Fruit fly (Drosophila melanogaster) whole organism, adult: ENCODE measurements around the gene CG7906.

ENCODE experiments used
- CG11617 ChIP-seq: fragments of 200-800 bp; sonication (Bioruptor generic); optimal IDR thresholded peaks from 2 replicates; lab custom pipeline; 2017; ENCODE audit warnings: mild to moderate bottlenecking, missing biosample characterization, missing genetic modification reagents, missing genetic modification characterization
- CG12768 ChIP-seq: fragments of 200-800 bp; sonication (Bioruptor generic); optimal IDR thresholded peaks from 2 replicates; lab custom pipeline; 2017; ENCODE audit warnings: missing biosample characterization, missing genetic modification characterization, mild to moderate bottlenecking, moderate library complexity, missing genetic modification reagents
- CG14711 ChIP-seq: fragments of 200-800 bp; sonication (Bioruptor generic); optimal IDR thresholded peaks from 2 replicates; lab custom pipeline; 2018; ENCODE audit warnings: missing biosample characterization, mild to moderate bottlenecking, missing genetic modification characterization, moderate library complexity
- CG1620 ChIP-seq: fragments of 200-800 bp; sonication (Bioruptor generic); optimal IDR thresholded peaks from 2 replicates; lab custom pipeline; 2016; ENCODE audit warnings: missing biosample characterization, missing genetic modification characterization
- CG33017 ChIP-seq: fragments of 200-800 bp; sonication (Bioruptor generic); optimal IDR thresholded peaks from 2 replicates; lab custom pipeline; 2018; ENCODE audit warnings: missing biosample characterization, mild to moderate bottlenecking, missing genetic modification characterization, moderate library complexity
- CG5204 ChIP-seq: fragments of 200-800 bp; sonication (Bioruptor generic); optimal IDR thresholded peaks from 2 replicates; lab custom pipeline; 2016; ENCODE audit warnings: missing biosample characterization, missing genetic modification characterization
- CG7045 ChIP-seq: fragments of 200-800 bp; sonication (Bioruptor generic); optimal IDR thresholded peaks from 2 replicates; lab custom pipeline; 2017; ENCODE audit warnings: missing biosample characterization, mild to moderate bottlenecking, missing genetic modification characterization
- CG7101 ChIP-seq: fragments of 200-800 bp; sonication (Bioruptor generic); optimal IDR thresholded peaks from 2 replicates; lab custom pipeline; 2018; ENCODE audit warnings: missing biosample characterization, mild to moderate bottlenecking, missing genetic modification characterization, moderate library complexity
- Clk ChIP-seq: fragments of 200-800 bp; sonication (Bioruptor generic); optimal IDR thresholded peaks from 2 replicates; lab custom pipeline; 2017; ENCODE audit warnings: missing biosample characterization, missing genetic modification characterization
- Crg-1 ChIP-seq: fragments of 200-800 bp; sonication (Bioruptor generic); optimal IDR thresholded peaks from 2 replicates; lab custom pipeline; 2016; ENCODE audit warnings: missing biosample characterization, missing genetic modification characterization
- Hr96 ChIP-seq: fragments of 200-800 bp; sonication (Bioruptor generic); optimal IDR thresholded peaks from 2 replicates; lab custom pipeline; 2016; ENCODE audit warnings: missing biosample characterization, missing genetic modification characterization
- Mnt ChIP-seq: fragments of 200-800 bp; sonication (Bioruptor generic); optimal IDR thresholded peaks from 2 replicates; lab custom pipeline; 2016; ENCODE audit warnings: missing biosample characterization, mild to moderate bottlenecking, missing genetic modification characterization
- bab1 ChIP-seq: fragments of 200-800 bp; sonication (Bioruptor generic); optimal IDR thresholded peaks from 3 replicates; lab custom pipeline; 2019; ENCODE audit warnings: missing biosample characterization, mild to moderate bottlenecking, missing genetic modification characterization, moderate library complexity
- cic ChIP-seq: fragments of 200-800 bp; sonication (Bioruptor generic); optimal IDR thresholded peaks from 2 replicates; lab custom pipeline; 2017; ENCODE audit warnings: missing biosample characterization, mild to moderate bottlenecking, missing genetic modification characterization, moderate library complexity
- cnc ChIP-seq, 2 experiments: fragments of >200 bp; optimal IDR thresholded peaks; 2 replicates each; lab custom pipeline; 2017
- kay ChIP-seq: fragments of 200-800 bp; sonication (Bioruptor generic); peaks from one replicate; lab custom pipeline; 2016; ENCODE audit warnings: missing biosample characterization, missing genetic modification characterization, borderline replicate concordance
- ovo ChIP-seq: fragments of 200-800 bp; sonication (Bioruptor generic); optimal IDR thresholded peaks from 2 replicates; lab custom pipeline; 2016; ENCODE audit warnings: missing biosample characterization, missing genetic modification characterization
- pad ChIP-seq: fragments of 200-800 bp; sonication (Bioruptor generic); optimal IDR thresholded peaks from 3 replicates; lab custom pipeline; 2017; ENCODE audit warnings: missing biosample characterization, missing genetic modification characterization, mild to moderate bottlenecking, moderate library complexity, missing genetic modification reagents
- tj ChIP-seq: fragments of 200-800 bp; sonication (Bioruptor generic); optimal IDR thresholded peaks from 3 replicates; lab custom pipeline; 2017; ENCODE audit warnings: missing biosample characterization, mild to moderate bottlenecking, missing genetic modification characterization, moderate library complexity
- toe ChIP-seq: fragments of 200-800 bp; sonication (Bioruptor generic); optimal IDR thresholded peaks from 2 replicates; lab custom pipeline; 2016; ENCODE audit warnings: missing biosample characterization, missing genetic modification characterization

The CG7906 gene

dm6 chr3L:14239325-14239724 lies 2.9 kb downstream of the CG7906 start:
- no peak for TF ChIP-seq cic (GFP tag; lab: Kevin White, UChicago)
- TF ChIP-seq CG11617 (GFP tag; lab: Kevin White, UChicago) = no peak
- TF ChIP-seq CG7101 = no peak
- no peak for TF ChIP-seq toe (GFP tag; lab: Kevin White, UChicago)
- no peak for TF ChIP-seq CG14711 (tag; lab: Kevin White, UChicago)
- TF ChIP-seq Mnt = no peak
- no peak for TF ChIP-seq CG5204
- no peak for TF ChIP-seq bab1 (GFP tag; lab: Kevin White, UChicago)
- no peak for TF ChIP-seq CG33017
- TF ChIP-seq CG12768 (GFP tag; lab: Kevin White, UChicago) = no peak
- no peak for TF ChIP-seq Clk
- no peak for TF ChIP-seq cnc (optimal IDR thresholded peaks at IDR 0.05; lab: Kevin White, UChicago)
- no peak for TF ChIP-seq Hr96 (GFP tag; lab: Kevin White, UChicago)
- no peak for TF ChIP-seq CG7045 (GFP tag; lab: Kevin White, UChicago)
- TF ChIP-seq ovo (GFP tag; lab: Kevin White, UChicago) = no peak
- TF ChIP-seq pad (GFP tag; lab: Kevin White, UChicago) = no peak
- TF ChIP-seq kay (GFP tag; lab: Kevin White, UChicago) = no peak
- TF ChIP-seq CG1620 (GFP tag; lab: Kevin White, UChicago) = no peak
- no peak for TF ChIP-seq Crg-1 (GFP tag; lab: Kevin White, UChicago)

- no peak for TF ChIP-seq cic (GFP tag; lab: Kevin White, UChicago)
Measured at dm6 chr3L:14241065-14241464, 4.6 kb downstream of the CG7906 start.

dm6 chr3L:14253455-14253854 lies 17.0 kb downstream of the CG7906 start:
- TF ChIP-seq CG12768 (GFP tag; lab: Kevin White, UChicago) (no peak), Crg-1 (GFP tag; lab: Kevin White, UChicago) (no peak), ovo (GFP tag; lab: Kevin White, UChicago) (no peak), CG33017 (no peak)

dm6 chr3L:14262770-14263169 lies 26.3 kb downstream of the CG7906 start:
- TF ChIP-seq toe (GFP tag; lab: Kevin White, UChicago) (no peak), CG14711 (tag; lab: Kevin White, UChicago) (no peak), cnc (optimal IDR thresholded peaks at IDR 0.05; lab: Kevin White, UChicago) (no peak), CG12768 (GFP tag; lab: Kevin White, UChicago) (no peak), CG7045 (GFP tag; lab: Kevin White, UChicago) (no peak), CG7101 (no peak), Crg-1 (GFP tag; lab: Kevin White, UChicago) (no peak), bab1 (GFP tag; lab: Kevin White, UChicago) (no peak), tj (GFP tag; lab: Kevin White, UChicago) (no peak), ovo (GFP tag; lab: Kevin White, UChicago) (no peak), cic (GFP tag; lab: Kevin White, UChicago) (no peak)

- TF ChIP-seq Clk (no peak), CG5204 (no peak), bab1 (GFP tag; lab: Kevin White, UChicago) (peak; percentile 81), tj (GFP tag; lab: Kevin White, UChicago) (peak; percentile 49), Hr96 (GFP tag; lab: Kevin White, UChicago) (no peak)
Measured at dm6 chr3L:14272109-14273070, 36.0 kb downstream of the CG7906 start.

- TF ChIP-seq CG33017 = no peak
- no peak for TF ChIP-seq CG7045 (GFP tag; lab: Kevin White, UChicago)
- TF ChIP-seq pad (GFP tag; lab: Kevin White, UChicago) = peak; percentile 90
- TF ChIP-seq bab1 (GFP tag; lab: Kevin White, UChicago) = no peak
Measured at dm6 chr3L:14274088-14275058, 37.9 kb downstream of the CG7906 start, which contains the start of gene fz. Gene fz, plus strand, starts transcription at chr3L:14274343.
